Worm (Caenorhabditis elegans): Measurements from ENCODE around the gene fndc-1.

fndc-1 gene

ce11 chrII:11281177-11281576 lies 44.1 kb upstream of the fndc-1 start:
- TF ChIP-seq ets-7 (tag; optimal IDR thresholded peaks at IDR 0.05) (no peak), tbx-37 (GFP tag; conservative IDR thresholded peaks at IDR 0.05) (no peak), flt-1 (GFP tag; IDR thresholded peaks at IDR 0.05) (no peak), sea-1 (GFP tag; conservative IDR thresholded peaks at IDR 0.05) (no peak), hnd-1 (tag; optimal IDR thresholded peaks at IDR 0.05) (no peak), scrt-1 (GFP tag; IDR thresholded peaks at IDR 0.05) (no peak), hmbx-1 (tag; optimal IDR thresholded peaks at IDR 0.05) (no peak)

ce11 chrII:11279971-11280370 lies 42.8 kb upstream of the fndc-1 start:
- TF ChIP-seq B0310.2 (tag; optimal IDR thresholded peaks at IDR 0.05): no peak
- no peak for TF ChIP-seq hmbx-1 (tag; optimal IDR thresholded peaks at IDR 0.05)
- no peak for TF ChIP-seq tbx-11 (GFP tag; IDR thresholded peaks at IDR 0.05)
- TF ChIP-seq hnd-1 (tag; optimal IDR thresholded peaks at IDR 0.05): no peak
- TF ChIP-seq tbx-37 (GFP tag; conservative IDR thresholded peaks at IDR 0.05): no peak
- TF ChIP-seq ama-1 (optimal IDR thresholded peaks at IDR 0.05): no peak
- no peak for TF ChIP-seq hmg-4 (GFP tag; optimal IDR thresholded peaks at IDR 0.05)
- TF ChIP-seq F13C5.2 (tag; optimal IDR thresholded peaks at IDR 0.05): no peak
- TF ChIP-seq pes-1 (GFP tag; IDR thresholded peaks at IDR 0.05): no peak
- TF ChIP-seq tra-4 (tag; optimal IDR thresholded peaks at IDR 0.05): no peak
- no peak for TF ChIP-seq flt-1 (GFP tag; IDR thresholded peaks at IDR 0.05)
- TF ChIP-seq ets-7 (tag; optimal IDR thresholded peaks at IDR 0.05): no peak
- no peak for TF ChIP-seq aly-1 (tag; optimal IDR thresholded peaks at IDR 0.05)
- no peak for TF ChIP-seq ceh-36 (tag; optimal IDR thresholded peaks at IDR 0.05)
- TF ChIP-seq scrt-1 (GFP tag; IDR thresholded peaks at IDR 0.05): no peak

DNA sequence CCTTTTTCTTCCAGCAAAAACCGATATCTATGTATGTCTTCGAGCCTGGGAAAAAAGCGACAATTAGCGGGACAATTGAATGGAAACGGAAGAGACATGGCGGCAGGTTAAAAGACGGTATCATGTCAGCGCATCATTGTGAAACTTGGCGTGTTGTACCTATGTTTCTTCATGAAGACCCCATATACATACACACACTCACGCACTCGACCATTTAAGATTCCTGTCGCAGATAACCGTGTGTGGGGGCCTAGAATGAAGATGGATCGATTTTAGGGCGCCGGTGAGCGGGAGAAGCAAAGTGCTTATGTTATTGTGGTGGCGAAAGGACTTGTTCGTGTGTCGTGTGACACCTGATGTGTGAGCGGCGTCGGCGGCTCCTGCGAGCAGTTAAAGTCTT lies 39.8 kb upstream of the fndc-1 start:
- no peak for TF ChIP-seq hnd-1 (tag; optimal IDR thresholded peaks at IDR 0.05)
- TF ChIP-seq ets-7 (tag; optimal IDR thresholded peaks at IDR 0.05): no peak
- TF ChIP-seq ama-1 (optimal IDR thresholded peaks at IDR 0.05): no peak
- no peak for TF ChIP-seq sea-1 (GFP tag; conservative IDR thresholded peaks at IDR 0.05)
- TF ChIP-seq hmbx-1 (tag; optimal IDR thresholded peaks at IDR 0.05): no peak
- TF ChIP-seq flt-1 (GFP tag; IDR thresholded peaks at IDR 0.05): no peak
- TF ChIP-seq ceh-36 (tag; optimal IDR thresholded peaks at IDR 0.05): no peak
- no peak for TF ChIP-seq tbx-37 (GFP tag; conservative IDR thresholded peaks at IDR 0.05)
- no peak for TF ChIP-seq scrt-1 (GFP tag; IDR thresholded peaks at IDR 0.05)
- no peak for TF ChIP-seq ceh-13 (GFP tag; optimal IDR thresholded peaks at IDR 0.05)
- no peak for TF ChIP-seq tra-4 (tag; optimal IDR thresholded peaks at IDR 0.05)
- TF ChIP-seq pes-1 (GFP tag; IDR thresholded peaks at IDR 0.05): no peak
- no peak for TF ChIP-seq F13C5.2 (tag; optimal IDR thresholded peaks at IDR 0.05)

ce11 chrII:11275484-11275883 lies 38.4 kb upstream of the fndc-1 start:
- TF ChIP-seq B0310.2 (tag; optimal IDR thresholded peaks at IDR 0.05) (no peak), F13C5.2 (tag; optimal IDR thresholded peaks at IDR 0.05) (no peak), sea-1 (GFP tag; conservative IDR thresholded peaks at IDR 0.05) (no peak), aly-1 (tag; optimal IDR thresholded peaks at IDR 0.05) (no peak), tbx-37 (GFP tag; conservative IDR thresholded peaks at IDR 0.05) (no peak), hnd-1 (tag; optimal IDR thresholded peaks at IDR 0.05) (no peak)

- TF ChIP-seq tbx-11 (GFP tag; IDR thresholded peaks at IDR 0.05) (no peak), ceh-36 (tag; optimal IDR thresholded peaks at IDR 0.05) (no peak), sea-1 (GFP tag; conservative IDR thresholded peaks at IDR 0.05) (no peak), ceh-13 (GFP tag; optimal IDR thresholded peaks at IDR 0.05) (no peak), F13C5.2 (tag; optimal IDR thresholded peaks at IDR 0.05) (no peak), flt-1 (GFP tag; IDR thresholded peaks at IDR 0.05) (no peak), hmg-4 (GFP tag; optimal IDR thresholded peaks at IDR 0.05) (no peak), hnd-1 (tag; optimal IDR thresholded peaks at IDR 0.05) (no peak), tra-4 (tag; optimal IDR thresholded peaks at IDR 0.05) (no peak), ama-1 (optimal IDR thresholded peaks at IDR 0.05) (no peak), B0310.2 (tag; optimal IDR thresholded peaks at IDR 0.05) (no peak), tbx-37 (GFP tag; conservative IDR thresholded peaks at IDR 0.05) (no peak), aly-1 (tag; optimal IDR thresholded peaks at IDR 0.05) (no peak), hmbx-1 (tag; optimal IDR thresholded peaks at IDR 0.05) (no peak)
These were observed 37.8 kb upstream of the fndc-1 start for ce11 chrII:11274876-11275275.

DNA sequence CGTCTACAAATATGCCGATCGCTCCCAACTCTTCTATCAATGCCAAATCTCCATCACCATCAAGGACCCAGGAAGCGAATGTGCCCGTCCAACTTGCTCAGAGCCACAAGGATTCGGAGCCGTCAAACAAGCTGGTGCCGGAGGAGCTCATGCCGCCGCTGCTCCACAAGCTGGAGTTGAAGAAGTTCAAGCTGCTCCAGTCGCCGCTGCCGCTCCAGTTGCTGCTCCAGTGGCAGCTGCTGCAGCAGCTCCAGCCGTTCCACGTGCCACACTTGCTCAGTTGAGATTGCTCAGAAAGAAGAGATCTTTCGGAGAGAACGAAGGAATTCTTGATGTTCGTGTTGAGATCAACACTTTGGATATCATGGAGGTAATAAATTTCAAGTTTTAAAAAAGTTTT lies 33.7 kb upstream of the fndc-1 start:
- TF ChIP-seq tbx-37 (GFP tag; conservative IDR thresholded peaks at IDR 0.05): no peak
- no peak for TF ChIP-seq tra-4 (tag; optimal IDR thresholded peaks at IDR 0.05)
- TF ChIP-seq F13C5.2 (tag; optimal IDR thresholded peaks at IDR 0.05): no peak

DNA sequence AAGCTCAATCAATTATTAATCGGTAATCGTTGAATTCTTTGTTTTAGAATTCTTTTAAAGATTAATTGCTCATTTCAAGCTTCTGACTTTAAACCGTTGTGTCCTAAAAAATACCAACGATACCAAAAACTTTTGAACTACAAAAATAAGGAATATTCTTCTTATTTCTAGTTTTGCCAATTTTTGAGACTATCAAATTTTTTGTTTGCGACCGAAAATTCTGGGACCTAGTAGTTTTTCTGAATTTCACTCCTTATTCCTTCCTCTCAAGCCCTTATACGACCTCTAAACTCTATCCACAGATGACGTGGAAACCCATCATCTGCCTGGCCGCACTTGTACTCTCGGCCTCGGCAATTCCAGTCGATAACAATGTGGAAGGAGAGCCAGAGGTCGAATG lies 31.7 kb upstream of the fndc-1 start, which contains the start of gene cut-1:
Gene cut-1 (plus strand): TSS at position 301 of the 400 bp plus-strand sequence.
- TF ChIP-seq hmg-4 (GFP tag; optimal IDR thresholded peaks at IDR 0.05) (no peak), scrt-1 (GFP tag; IDR thresholded peaks at IDR 0.05) (no peak), sea-1 (GFP tag; conservative IDR thresholded peaks at IDR 0.05) (no peak), aly-1 (tag; optimal IDR thresholded peaks at IDR 0.05) (no peak), ama-1 (optimal IDR thresholded peaks at IDR 0.05) (no peak), hnd-1 (tag; optimal IDR thresholded peaks at IDR 0.05) (no peak), B0310.2 (tag; optimal IDR thresholded peaks at IDR 0.05) (no peak), ceh-36 (tag; optimal IDR thresholded peaks at IDR 0.05) (no peak)

DNA sequence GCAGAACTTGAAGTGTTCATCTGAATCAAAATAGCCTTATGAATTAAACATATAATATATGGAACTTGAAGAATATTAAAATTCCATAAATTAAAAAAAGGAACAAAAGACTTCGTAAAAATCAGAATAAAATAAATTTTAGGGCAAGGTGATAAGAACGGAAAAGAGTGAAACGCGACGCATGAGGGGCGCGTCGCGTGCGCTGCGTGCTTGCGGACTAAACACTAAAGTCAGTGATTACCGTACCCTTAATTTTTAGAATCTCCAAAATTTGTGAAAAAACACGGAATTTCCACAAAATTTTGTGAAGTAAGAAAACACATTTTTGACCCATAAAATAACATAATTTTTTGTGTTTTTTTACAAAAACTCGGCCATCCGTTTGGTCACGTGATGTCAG lies 24.0 kb upstream of the fndc-1 start, which contains the start of gene T05B9.1:
Gene T05B9.1 (minus strand): TSS at position 20 of the 400 bp plus-strand sequence.
- TF ChIP-seq tra-4 (tag; optimal IDR thresholded peaks at IDR 0.05) (no peak), aly-1 (tag; optimal IDR thresholded peaks at IDR 0.05) (no peak), F13C5.2 (tag; optimal IDR thresholded peaks at IDR 0.05) (no peak), hnd-1 (tag; optimal IDR thresholded peaks at IDR 0.05) (no peak), ets-7 (tag; optimal IDR thresholded peaks at IDR 0.05) (no peak), B0310.2 (tag; optimal IDR thresholded peaks at IDR 0.05) (no peak), ceh-36 (tag; optimal IDR thresholded peaks at IDR 0.05) (no peak), flt-1 (GFP tag; IDR thresholded peaks at IDR 0.05) (no peak), hmg-4 (GFP tag; optimal IDR thresholded peaks at IDR 0.05) (no peak), tbx-37 (GFP tag; conservative IDR thresholded peaks at IDR 0.05) (no peak), hmbx-1 (tag; optimal IDR thresholded peaks at IDR 0.05) (no peak), sea-1 (GFP tag; conservative IDR thresholded peaks at IDR 0.05) (no peak), ama-1 (optimal IDR thresholded peaks at IDR 0.05) (no peak), pes-1 (GFP tag; IDR thresholded peaks at IDR 0.05) (no peak), tbx-11 (GFP tag; IDR thresholded peaks at IDR 0.05) (no peak), scrt-1 (GFP tag; IDR thresholded peaks at IDR 0.05) (no peak), ceh-13 (GFP tag; optimal IDR thresholded peaks at IDR 0.05) (no peak)
